Worm (Caenorhabditis elegans) whole organism, young adult: ENCODE measurements around the gene C45G9.14.

Experiments used
- B0019.2 ChIP-seq: fragments of 200-800 bp; sonication (Bioruptor generic); conservative IDR thresholded peaks from 2 replicates; pipeline ENCODE4 v1.3.6; 2022; ENCODE audit warnings: missing genetic modification reagents, missing genetic modification characterization, missing compliant biosample characterization
- B0336.3 ChIP-seq: fragments of 200-800 bp; sonication (Bioruptor generic); IDR thresholded peaks from 2 replicates; pipeline ENCODE4 v1.3.6; 2022; ENCODE audit warnings: missing genetic modification characterization, missing compliant biosample characterization
- D2030.7 ChIP-seq: fragments of 200-800 bp; sonication (Bioruptor generic); IDR thresholded peaks from 2 replicates; pipeline ENCODE4 v1.3.6; 2022; ENCODE audit warnings: missing genetic modification reagents, missing genetic modification characterization, missing compliant biosample characterization
- F33H1.4 ChIP-seq: fragments of 200-800 bp; sonication (Bioruptor generic); IDR thresholded peaks from 2 replicates; pipeline ENCODE4 v1.3.6; 2022; ENCODE audit warnings: missing genetic modification reagents, missing genetic modification characterization, missing compliant biosample characterization
- F39B2.1 ChIP-seq: fragments of 200-800 bp; sonication (Bioruptor generic); IDR thresholded peaks from 2 replicates; pipeline ENCODE4 v1.3.6; 2022; ENCODE audit warnings: missing genetic modification reagents, missing genetic modification characterization, missing compliant biosample characterization
- F49E8.2 ChIP-seq: sonication (generic microtip); optimal IDR thresholded peaks from 3 replicates; lab custom pipeline; 2017; ENCODE audit warnings: missing genetic modification characterization, mild to moderate bottlenecking, missing compliant biosample characterization, antibody characterized with exemption, moderate library complexity; ENCODE audit not compliant: insufficient read depth
- F57C9.4 ChIP-seq: sonication (generic microtip); optimal IDR thresholded peaks from 2 replicates; lab custom pipeline; 2017; ENCODE audit warnings: mild to moderate bottlenecking, missing genetic modification characterization, missing compliant biosample characterization
- K11D2.4 ChIP-seq: fragments of 200-800 bp; sonication (Bioruptor generic); IDR thresholded peaks from 2 replicates; pipeline ENCODE4 v1.3.6; 2022; ENCODE audit warnings: missing genetic modification reagents, missing genetic modification characterization, missing compliant biosample characterization
- K12H6.12 ChIP-seq: fragments of 200-800 bp; sonication (Bioruptor generic); optimal IDR thresholded peaks from 2 replicates; lab custom pipeline; 2018; ENCODE audit warnings: mild to moderate bottlenecking, missing genetic modification characterization, missing compliant biosample characterization
- T07F8.4 ChIP-seq: sonication (generic microtip); optimal IDR thresholded peaks from 2 replicates; lab custom pipeline; 2016; ENCODE audit warnings: mild to moderate bottlenecking, missing genetic modification characterization, moderate library complexity, missing compliant biosample characterization
- Y67H2A.10 ChIP-seq: fragments of 200-800 bp; sonication (Bioruptor generic); conservative IDR thresholded peaks from 2 replicates; pipeline ENCODE4 v1.3.6; 2022; ENCODE audit warnings: missing genetic modification reagents, missing genetic modification characterization, missing compliant biosample characterization
- Y95B8A.8 ChIP-seq: fragments of 200-800 bp; sonication (Bioruptor generic); IDR thresholded peaks from 2 replicates; pipeline ENCODE4 v1.3.6; 2022; ENCODE audit warnings: missing genetic modification reagents, missing genetic modification characterization, missing compliant biosample characterization
- ZK185.1 ChIP-seq: sonication (generic microtip); optimal IDR thresholded peaks from 2 replicates; lab custom pipeline; 2016; ENCODE audit warnings: mild to moderate bottlenecking, missing genetic modification characterization, missing compliant biosample characterization; ENCODE audit not compliant: poor library complexity, severe bottlenecking
- ama-1 ChIP-seq, 3 experiments: fragments of 150-350 bp in 1 of 3; sonication (generic microtip) in 2 of 3; optimal IDR thresholded peaks; 2 replicates each; lab custom pipeline; 2014 to 2018; ENCODE audit warnings: missing biosample characterization in 2 of 3, missing genetic modification characterization in 2 of 3, missing genetic modification reagents in 2 of 3
- aptf-3 ChIP-seq: fragments of 200-800 bp; sonication (Bioruptor generic); IDR thresholded peaks from 2 replicates; pipeline ENCODE4 v1.3.6; 2022; ENCODE audit warnings: missing genetic modification characterization, missing compliant biosample characterization
- atf-7 ChIP-seq: sonication (generic microtip); optimal IDR thresholded peaks from 2 replicates; lab custom pipeline; 2017; ENCODE audit warnings: mild to moderate bottlenecking, missing genetic modification characterization, missing compliant biosample characterization
- attf-3 ChIP-seq: fragments of 200-800 bp; sonication (Bioruptor generic); conservative IDR thresholded peaks from 2 replicates; pipeline ENCODE4 v1.3.6; 2022; ENCODE audit warnings: missing genetic modification reagents, missing genetic modification characterization, missing compliant biosample characterization
- bed-1 ChIP-seq: fragments of 200-800 bp; sonication (Bioruptor generic); IDR thresholded peaks from 2 replicates; pipeline ENCODE4 v1.3.6; 2022; ENCODE audit warnings: missing genetic modification reagents, missing genetic modification characterization, missing compliant biosample characterization
- ccch-3 ChIP-seq: fragments of 200-800 bp; sonication (Bioruptor generic); optimal IDR thresholded peaks from 2 replicates; lab custom pipeline; 2018; ENCODE audit warnings: mild to moderate bottlenecking, missing genetic modification characterization, missing compliant biosample characterization
- cebp-1 ChIP-seq, 2 experiments: fragments of 200-800 bp in 1 of 2; sonication (Bioruptor generic) in 1 of 2; sonication (generic microtip) in 1 of 2; IDR thresholded peaks in 1 of 2; optimal IDR thresholded peaks in 1 of 2; 2 replicates each; pipeline versions ENCODE4 v1.3.6 to Lab custom; 2017 to 2022; ENCODE audit warnings: missing compliant biosample characterization in 2 of 2, missing genetic modification characterization in 2 of 2, mild to moderate bottlenecking in 1 of 2, missing genetic modification reagents in 1 of 2, moderate library complexity in 1 of 2
- ceh-40 ChIP-seq: fragments of 200-800 bp; sonication (Bioruptor generic); IDR thresholded peaks from 2 replicates; pipeline ENCODE4 v1.3.6; 2022; ENCODE audit warnings: missing genetic modification characterization, missing compliant biosample characterization
- ceh-79 ChIP-seq: sonication (generic microtip); optimal IDR thresholded peaks from 2 replicates; lab custom pipeline; 2017; ENCODE audit warnings: mild to moderate bottlenecking, missing genetic modification characterization, missing compliant biosample characterization
- dox-1 ChIP-seq: fragments of 200-800 bp; sonication (Bioruptor generic); IDR thresholded peaks from 2 replicates; pipeline ENCODE4 v1.3.6; 2022; ENCODE audit warnings: missing genetic modification reagents, missing genetic modification characterization, missing compliant biosample characterization
- efl-1 ChIP-seq: fragments of 150-350 bp; optimal IDR thresholded peaks from 2 replicates; lab custom pipeline; 2014; ENCODE audit warnings: missing biosample characterization, missing genetic modification reagents, missing genetic modification characterization
- fkh-3 ChIP-seq: sonication (generic microtip); optimal IDR thresholded peaks from 2 replicates; lab custom pipeline; 2016; ENCODE audit warnings: mild to moderate bottlenecking, missing genetic modification characterization, missing compliant biosample characterization
- hrde-1 ChIP-seq: sonication (generic microtip); optimal IDR thresholded peaks from 2 replicates; lab custom pipeline; 2016; ENCODE audit warnings: missing genetic modification characterization, mild to moderate bottlenecking, missing compliant biosample characterization, moderate library complexity, missing genotype, missing genetic modification reagents, borderline replicate concordance
- lag-1 ChIP-seq: fragments of 200-800 bp; sonication (Bioruptor generic); IDR thresholded peaks from 2 replicates; pipeline ENCODE4 v1.3.6; 2022; ENCODE audit warnings: missing genetic modification reagents, missing genetic modification characterization, missing compliant biosample characterization
- let-526 ChIP-seq: fragments of 200-800 bp; sonication (Bioruptor generic); IDR thresholded peaks from 2 replicates; pipeline ENCODE4 v1.3.6; 2022; ENCODE audit warnings: missing genetic modification reagents, missing genetic modification characterization, missing compliant biosample characterization
- let-607 ChIP-seq, 2 experiments: fragments of 200-800 bp in 1 of 2; sonication (Bioruptor generic) in 1 of 2; sonication (generic microtip) in 1 of 2; optimal IDR thresholded peaks; 2 replicates each; lab custom pipeline; 2016 to 2018; ENCODE audit warnings: mild to moderate bottlenecking in 2 of 2, missing compliant biosample characterization in 2 of 2, missing genetic modification characterization in 2 of 2, moderate library complexity in 2 of 2, missing genotype in 1 of 2
- lin-26 ChIP-seq: fragments of 200-800 bp; sonication (Bioruptor generic); IDR thresholded peaks from 2 replicates; pipeline ENCODE4 v1.3.6; 2022; ENCODE audit warnings: missing genetic modification reagents, missing genetic modification characterization, missing compliant biosample characterization
- lin-35 ChIP-seq, 3 experiments: fragments of 150-350 bp in 2 of 3; sonication (generic microtip) in 1 of 3; optimal IDR thresholded peaks; 2 replicates each; lab custom pipeline; 2014 to 2018; ENCODE audit warnings: missing biosample characterization in 3 of 3, missing genetic modification characterization in 3 of 3, missing genetic modification reagents in 3 of 3
- lin-40 ChIP-seq: sonication (generic microtip); optimal IDR thresholded peaks from 2 replicates; lab custom pipeline; 2016; ENCODE audit warnings: missing genetic modification characterization, mild to moderate bottlenecking, missing compliant biosample characterization, missing genotype, missing genetic modification reagents
- madf-10 ChIP-seq: sonication (generic microtip); optimal IDR thresholded peaks from 2 replicates; lab custom pipeline; 2016; ENCODE audit warnings: mild to moderate bottlenecking, missing genetic modification characterization, missing compliant biosample characterization
- madf-3 ChIP-seq: fragments of 200-800 bp; sonication (Bioruptor generic); IDR thresholded peaks from 2 replicates; pipeline ENCODE4 v1.3.6; 2022; ENCODE audit warnings: missing genetic modification reagents, missing genetic modification characterization, missing compliant biosample characterization
- madf-6 ChIP-seq: fragments of 200-800 bp; sonication (Bioruptor generic); IDR thresholded peaks from 2 replicates; pipeline ENCODE4 v1.3.6; 2022; ENCODE audit warnings: missing genetic modification reagents, missing genetic modification characterization, missing compliant biosample characterization
- madf-8 ChIP-seq: fragments of 200-800 bp; sonication (Bioruptor generic); conservative IDR thresholded peaks from 2 replicates; pipeline ENCODE4 v1.3.6; 2022; ENCODE audit warnings: missing genetic modification reagents, missing genetic modification characterization, missing compliant biosample characterization
- mcd-1 ChIP-seq: fragments of 200-800 bp; sonication (Bioruptor generic); IDR thresholded peaks from 2 replicates; pipeline ENCODE4 v1.3.6; 2022; ENCODE audit warnings: missing genetic modification reagents, missing genetic modification characterization, missing compliant biosample characterization
- mel-28 ChIP-seq: sonication (generic microtip); optimal IDR thresholded peaks from 2 replicates; lab custom pipeline; 2016; ENCODE audit warnings: borderline replicate concordance, mild to moderate bottlenecking, missing genetic modification characterization, missing compliant biosample characterization
- mxl-1 ChIP-seq: sonication (generic microtip); optimal IDR thresholded peaks from 2 replicates; lab custom pipeline; 2016; ENCODE audit warnings: missing genetic modification characterization, missing compliant biosample characterization
- nfya-2 ChIP-seq: fragments of 200-800 bp; sonication (Bioruptor generic); IDR thresholded peaks from 2 replicates; pipeline ENCODE4 v1.3.6; 2022; ENCODE audit warnings: missing genetic modification reagents, missing genetic modification characterization, missing compliant biosample characterization
- nhr-90 ChIP-seq: sonication (generic microtip); optimal IDR thresholded peaks from 2 replicates; lab custom pipeline; 2016; ENCODE audit warnings: missing genotype, mild to moderate bottlenecking, missing genetic modification characterization, missing compliant biosample characterization
- repo-1 ChIP-seq: sonication (generic microtip); optimal IDR thresholded peaks from 2 replicates; lab custom pipeline; 2017; ENCODE audit warnings: mild to moderate bottlenecking, missing genetic modification characterization, missing compliant biosample characterization
- snpc-3.4 ChIP-seq: sonication (generic microtip); optimal IDR thresholded peaks from 2 replicates; lab custom pipeline; 2017; ENCODE audit warnings: missing genetic modification characterization, mild to moderate bottlenecking, missing compliant biosample characterization, antibody characterized with exemption, moderate library complexity, missing genotype, missing genetic modification reagents
- tlf-1 ChIP-seq: fragments of 200-800 bp; sonication (Bioruptor generic); optimal IDR thresholded peaks from 2 replicates; lab custom pipeline; 2018; ENCODE audit warnings: mild to moderate bottlenecking, missing genetic modification characterization, missing compliant biosample characterization
- zim-3 ChIP-seq: sonication (generic microtip); optimal IDR thresholded peaks from 2 replicates; lab custom pipeline; 2017; ENCODE audit warnings: mild to moderate bottlenecking, missing genetic modification characterization, moderate library complexity, missing compliant biosample characterization

C45G9.14 gene

DNA sequence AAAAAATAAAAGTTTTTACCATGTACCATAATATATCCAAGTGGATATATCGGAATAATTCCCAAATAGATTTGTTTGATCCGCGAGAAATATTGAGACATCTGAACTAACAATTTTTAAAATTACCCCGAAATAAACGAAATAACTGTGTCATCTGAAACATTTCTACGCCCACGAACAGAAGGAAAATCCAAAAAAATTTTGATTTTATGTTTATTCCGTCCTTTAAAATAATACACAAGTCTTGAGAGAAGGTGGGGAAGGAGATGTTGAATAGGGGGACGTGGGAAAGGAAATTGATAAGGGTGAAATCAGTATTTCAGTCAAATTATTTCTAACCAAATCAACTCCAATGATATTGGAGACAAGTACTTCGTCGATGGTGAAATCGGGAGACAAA, 36.1 kb upstream of the C45G9.14 start, which contains the start of gene R144.11:
TSS of gene R144.11 (minus strand) at position 101 of the 400 bp plus-strand sequence.
- TF ChIP-seq K12H6.12 (no peak), nhr-90 (tag; lab: Kevin White, UChicago) (no peak), repo-1 (tag; lab: Kevin White, UChicago) (no peak), lin-26 (GFP tag; lab: Robert Waterston, UW) (no peak), snpc-3.4 (tag; lab: Kevin White, UChicago) (no peak), aptf-3 (GFP tag; lab: Robert Waterston, UW) (no peak), bed-1 (GFP tag; lab: Robert Waterston, UW) (0 out of 2 replicates have a peak, but pooled peaks have one; percentile 30), nfya-2 (GFP tag; lab: Robert Waterston, UW) (no peak), F33H1.4 (GFP tag; lab: Robert Waterston, UW) (no peak), cebp-1 (GFP tag; IDR thresholded peaks at IDR 0.05; lab: Robert Waterston, UW) (no peak), cebp-1 (tag; optimal IDR thresholded peaks at IDR 0.05; lab: Kevin White, UChicago) (no peak), atf-7 (tag; lab: Kevin White, UChicago) (no peak), madf-6 (GFP tag; lab: Robert Waterston, UW) (0 out of 2 replicates have a peak, but pooled peaks have one; percentile 7), let-526 (GFP tag; lab: Robert Waterston, UW) (no peak), dox-1 (GFP tag; lab: Robert Waterston, UW) (no peak), mcd-1 (GFP tag; lab: Robert Waterston, UW) (no peak), F39B2.1 (GFP tag; lab: Robert Waterston, UW) (no peak), D2030.7 (GFP tag; lab: Robert Waterston, UW) (no peak), attf-3 (GFP tag; lab: Robert Waterston, UW) (no peak), F49E8.2 (tag; lab: Kevin White, UChicago) (no peak), B0336.3 (GFP tag; lab: Robert Waterston, UW) (0 out of 2 replicates have a peak, but pooled peaks have one; percentile 11), madf-3 (GFP tag; lab: Robert Waterston, UW) (no peak), ceh-79 (no peak), B0019.2 (GFP tag; lab: Robert Waterston, UW) (no peak), efl-1 (GFP tag; lab: Kevin White, UChicago) (no peak), hrde-1 (tag; lab: Kevin White, UChicago) (no peak)

DNA sequence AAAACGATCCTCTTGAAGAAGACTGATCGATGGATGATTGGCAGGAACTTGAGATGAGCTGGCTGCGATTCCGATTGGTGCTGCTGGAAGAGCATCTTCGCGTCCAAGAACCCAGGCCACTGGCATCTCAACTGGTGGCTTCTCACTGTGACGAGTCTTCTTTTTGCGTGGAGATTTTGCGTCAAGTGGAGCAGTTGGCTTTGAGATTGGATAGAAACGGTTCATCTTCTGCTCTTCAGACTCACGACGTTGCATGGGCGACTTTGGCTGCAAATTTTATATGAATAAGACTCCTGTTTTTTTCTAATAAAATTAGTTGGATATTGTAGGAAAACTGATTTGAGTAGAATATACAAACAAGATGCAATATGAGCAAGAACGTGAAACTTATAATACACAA, 34.1 kb upstream of the C45G9.14 start:
- TF ChIP-seq let-607 (tag; optimal IDR thresholded peaks at IDR 0.05; lab: Kevin White, UChicago) (no peak), ama-1 (optimal IDR thresholded peaks at IDR 0.05; lab: Kevin White, UChicago) (no peak), ama-1 (GFP tag; optimal IDR thresholded peaks at IDR 0.05; lab: Kevin White, UChicago) (no peak), lin-35 (GFP tag; optimal IDR thresholded peaks at IDR 0.05; lab: Kevin White, UChicago) (no peak), lag-1 (GFP tag; lab: Robert Waterston, UW) (no peak), dox-1 (GFP tag; lab: Robert Waterston, UW) (no peak), Y67H2A.10 (no peak), K11D2.4 (GFP tag; lab: Robert Waterston, UW) (no peak), lin-40 (tag; lab: Kevin White, UChicago) (no peak), F49E8.2 (tag; lab: Kevin White, UChicago) (no peak), ceh-40 (GFP tag; lab: Robert Waterston, UW) (no peak)

DNA sequence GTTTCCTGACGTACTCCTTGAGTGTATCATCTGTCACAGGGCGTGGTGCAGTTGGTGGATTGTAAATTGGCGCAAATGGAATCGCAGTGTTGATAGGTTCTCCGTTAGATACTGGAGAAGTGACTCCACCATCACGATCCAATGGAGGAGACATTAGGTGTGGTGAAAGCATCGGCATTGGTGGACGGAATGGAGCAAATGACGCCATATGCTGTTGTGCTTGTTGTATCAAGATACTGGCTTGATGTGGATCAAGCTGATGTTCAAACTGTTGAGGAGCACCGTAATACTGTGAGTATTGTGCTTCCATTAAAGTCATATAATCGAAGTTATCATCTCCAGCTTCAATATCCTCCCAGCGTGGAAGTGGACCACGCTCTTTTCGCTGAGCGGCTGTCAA, 32.3 kb upstream of the C45G9.14 start:
- TF ChIP-seq F57C9.4 (no peak), efl-1 (GFP tag; lab: Kevin White, UChicago) (no peak), madf-10 (no peak), fkh-3 (no peak), F33H1.4 (GFP tag; lab: Robert Waterston, UW) (no peak), ZK185.1 (tag; lab: Kevin White, UChicago) (no peak), mel-28 (tag; lab: Kevin White, UChicago) (no peak), ccch-3 (no peak), madf-8 (no peak), mxl-1 (tag; lab: Kevin White, UChicago) (no peak), tlf-1 (GFP tag; lab: Kevin White, UChicago) (no peak), nfya-2 (GFP tag; lab: Robert Waterston, UW) (no peak), T07F8.4 (tag; lab: Kevin White, UChicago) (no peak), Y95B8A.8 (no peak), zim-3 (tag; lab: Kevin White, UChicago) (no peak)
